Worm (Caenorhabditis elegans): ENCODE results near the gene mrps-5.

DNA sequence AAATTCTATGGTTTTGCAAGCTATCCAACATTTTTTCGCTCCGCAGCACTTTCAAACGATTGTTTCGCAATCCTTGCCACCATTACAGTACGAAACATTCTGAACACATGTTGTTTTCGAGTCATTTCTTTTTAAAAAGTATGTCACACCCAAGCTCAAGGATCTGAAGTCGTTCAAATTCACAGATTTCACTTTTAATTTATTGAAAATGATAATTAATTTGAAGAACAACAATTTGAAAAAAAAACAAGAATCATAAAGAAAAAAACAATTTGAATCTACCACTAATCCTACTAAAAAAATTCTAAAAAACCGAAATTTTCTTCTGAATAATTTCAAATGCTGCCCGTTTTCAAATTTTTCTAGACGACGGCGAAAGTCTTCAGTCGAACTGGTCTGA, 29.1 kb downstream of the mrps-5 start, which contains the start of gene C14C10.2:
- no peak for TF ChIP-seq K11D2.4 (GFP tag; IDR thresholded peaks at IDR 0.05)
- TF ChIP-seq bed-2 (GFP tag; IDR thresholded peaks at IDR 0.05): no peak
- no peak for TF ChIP-seq aptf-2 (GFP tag; conservative IDR thresholded peaks at IDR 0.05)
- TF ChIP-seq tbp1 (GFP tag; optimal IDR thresholded peaks at IDR 0.05): no peak
- no peak for TF ChIP-seq ceh-79 (tag; optimal IDR thresholded peaks at IDR 0.05)
